Fruit fly (Drosophila melanogaster) whole organism, prepupa: Measurements from ENCODE around the gene CG15147.

Source experiments
- Blimp-1 ChIP-seq: fragments of 200-800 bp; sonication (Bioruptor generic); optimal IDR thresholded peaks from 3 replicates; lab custom pipeline; 2017; ENCODE audit warnings: missing biosample characterization, missing genetic modification characterization, mild to moderate bottlenecking, moderate library complexity, missing genetic modification reagents
- CG3032 ChIP-seq: fragments of 200-800 bp; optimal IDR thresholded peaks from 2 replicates; lab custom pipeline; 2019; ENCODE audit warnings: missing biosample characterization, mild to moderate bottlenecking, missing genetic modification characterization, moderate library complexity
- CG3919 ChIP-seq: fragments of 200-800 bp; sonication (Bioruptor generic); optimal IDR thresholded peaks from 3 replicates; lab custom pipeline; 2016; ENCODE audit warnings: missing biosample characterization, missing genetic modification characterization
- CG4318 ChIP-seq: fragments of 200-800 bp; sonication (Bioruptor generic); optimal IDR thresholded peaks from 3 replicates; lab custom pipeline; 2017; ENCODE audit warnings: missing biosample characterization, mild to moderate bottlenecking, missing genetic modification characterization
- CG7368 ChIP-seq: fragments of 200-800 bp; sonication (Bioruptor generic); optimal IDR thresholded peaks from 3 replicates; lab custom pipeline; 2016; ENCODE audit warnings: missing biosample characterization, missing genetic modification characterization
- Gug ChIP-seq: fragments of 200-800 bp; sonication (Bioruptor generic); IDR thresholded peaks from 2 replicates; pipeline ENCODE4 v1.3.6; 2022; ENCODE audit warnings: missing biosample characterization, missing genetic modification characterization
- Lpt ChIP-seq: fragments of 200-800 bp; sonication (Bioruptor generic); optimal IDR thresholded peaks from 3 replicates; lab custom pipeline; 2016; ENCODE audit warnings: missing biosample characterization, missing genetic modification characterization
- OdsH ChIP-seq: fragments of 200-800 bp; sonication (Bioruptor generic); optimal IDR thresholded peaks from 3 replicates; lab custom pipeline; 2016; ENCODE audit warnings: missing biosample characterization, missing genetic modification characterization
- Sox15 ChIP-seq: fragments of 200-800 bp; sonication (Bioruptor generic); optimal IDR thresholded peaks from 3 replicates; lab custom pipeline; 2016; ENCODE audit warnings: missing biosample characterization, missing genetic modification characterization
- fkh ChIP-seq: fragments of 200-800 bp; sonication (Bioruptor generic); optimal IDR thresholded peaks from 3 replicates; lab custom pipeline; 2017; ENCODE audit warnings: missing biosample characterization, mild to moderate bottlenecking, missing genetic modification characterization, moderate library complexity
- ss ChIP-seq, 2 experiments: fragments of 200-800 bp; sonication (Bioruptor generic); optimal IDR thresholded peaks; 2 replicates in 1 of 2; 3 replicates in 1 of 2; lab custom pipeline; 2017 to 2018; ENCODE audit warnings: mild to moderate bottlenecking in 2 of 2, missing biosample characterization in 2 of 2, missing genetic modification characterization in 2 of 2, moderate library complexity in 1 of 2

dm6 chr2L:17627559-17627958 is 1.4 kb upstream of the CG15147 start, which contains the start of gene CG43054:
- TF ChIP-seq Lpt (no peak), CG4318 (GFP tag; lab: Kevin White, UChicago) (no peak), Gug (GFP tag; lab: Robert Waterston, UW) (no peak), Blimp-1 (GFP tag; lab: Kevin White, UChicago) (no peak), ss (GFP tag; optimal IDR thresholded peaks at IDR 0.05; lab: Kevin White, UChicago) (no peak), CG3919 (GFP tag; lab: Kevin White, UChicago) (no peak), OdsH (no peak), CG7368 (GFP tag; lab: Kevin White, UChicago) (no peak), fkh (GFP tag; lab: Kevin White, UChicago) (no peak), Sox15 (GFP tag; lab: Kevin White, UChicago) (no peak), CG3032 (tag; lab: Kevin White, UChicago) (no peak)
